Fruit fly (Drosophila melanogaster): ENCODE results near the gene CG8003.

Gene CG8003

DNA sequence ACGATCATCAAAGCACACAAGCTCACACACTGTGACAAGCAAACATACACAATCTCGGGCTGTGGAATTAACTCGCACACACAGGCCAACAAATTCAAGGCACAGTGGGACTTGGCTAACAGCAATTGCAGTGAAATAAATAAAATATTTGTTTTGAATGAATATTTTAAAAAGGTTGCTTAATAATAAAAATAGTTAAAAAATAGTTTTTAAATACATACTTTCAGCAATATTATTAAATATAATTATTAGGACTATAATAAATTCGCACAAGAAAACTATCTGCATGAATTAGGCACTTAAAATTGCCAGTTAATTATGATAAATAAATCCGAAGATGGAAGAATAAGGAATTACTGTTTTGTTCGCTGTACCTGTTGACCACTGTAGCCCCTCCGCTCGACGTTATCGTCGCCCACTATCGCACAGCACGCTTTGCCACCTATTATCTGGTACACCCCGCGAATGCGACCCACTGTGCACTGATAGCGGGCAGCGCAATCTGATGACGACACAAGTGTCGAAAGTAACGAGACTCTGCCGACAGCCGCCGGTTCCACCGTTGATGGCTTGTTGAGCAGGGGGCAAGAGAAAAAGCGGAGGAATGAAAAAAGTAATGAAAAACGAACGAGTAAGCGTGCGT is 21.6 kb downstream of the CG8003 start (continued):
- TF ChIP-seq grn (GFP tag; optimal IDR thresholded peaks at IDR 0.05) (peak; percentile 97), CG8290 (GFP tag; optimal IDR thresholded peaks at IDR 0.05) (peak; percentile 96), CG8290 (tag; optimal IDR thresholded peaks at IDR 0.05) (peak; percentile 80 to 92), shn (GFP tag; optimal IDR thresholded peaks at IDR 0.05) (peak; percentile 88), ATbp (GFP tag; optimal IDR thresholded peaks at IDR 0.05) (peak; percentile 96), unc-4 (GFP tag; IDR thresholded peaks at IDR 0.05; ENCODE audit: partially characterized antibody) (no peak), sim (GFP tag; IDR thresholded peaks at IDR 0.05) (peak; percentile 86), Six4 (GFP tag; optimal IDR thresholded peaks at IDR 0.05) (peak; percentile 97), row (GFP tag; IDR thresholded peaks at IDR 0.05) (peak; percentile 99), CrebB (tag; optimal IDR thresholded peaks at IDR 0.05) (peak; percentile 91), dm (GFP tag; optimal IDR thresholded peaks at IDR 0.05) (peak; percentile 69), CG17829 (tag; optimal IDR thresholded peaks at IDR 0.05) (peak; percentile 98), CG8765 (GFP tag; IDR thresholded peaks at IDR 0.05) (peak; percentile 84), MBD-R2 (GFP tag; IDR thresholded peaks at IDR 0.05) (peak; percentile 83), Doc3 (GFP tag; IDR thresholded peaks at IDR 0.05; ENCODE audit: partially characterized antibody) (0 out of 3 replicates have a peak, but pooled peaks have one; percentile 10), ase (GFP tag; IDR thresholded peaks at IDR 0.05) (peak; percentile 94), her (GFP tag; optimal IDR thresholded peaks at IDR 0.05) (peak; percentile 52), Hsf (GFP tag; optimal IDR thresholded peaks at IDR 0.05) (peak; percentile 93), vvl (GFP tag; IDR thresholded peaks at IDR 0.05) (peak; percentile 97), NC2β (GFP tag; optimal IDR thresholded peaks at IDR 0.05) (peak; percentile 61), Gsc (GFP tag; IDR thresholded peaks at IDR 0.05) (no peak; the same call in 1 of the 2 replicates), Fer1 (GFP tag; optimal IDR thresholded peaks at IDR 0.05) (peak; percentile 99), CG2712 (tag; optimal IDR thresholded peaks at IDR 0.05) (peak; percentile 99), Atf3 (GFP tag; optimal IDR thresholded peaks at IDR 0.05) (peak; percentile 77), danr (GFP tag; IDR thresholded peaks at IDR 0.05) (peak; percentile 97), caup (GFP tag; optimal IDR thresholded peaks at IDR 0.05; ENCODE audit: severe bottlenecking) (peak; percentile 98), ken (GFP tag; IDR thresholded peaks at IDR 0.05) (peak; percentile 90), pfk (GFP tag; optimal IDR thresholded peaks at IDR 0.05) (peak; percentile 28), CG6813 (GFP tag; optimal IDR thresholded peaks at IDR 0.05) (peak; percentile 97), CG12219 (GFP tag; optimal IDR thresholded peaks at IDR 0.05) (peak; percentile 96), CG18011 (GFP tag; optimal IDR thresholded peaks at IDR 0.05) (peak; percentile 89), CHES-1-like (GFP tag; optimal IDR thresholded peaks at IDR 0.05) (peak; percentile 72), sd (tag; optimal IDR thresholded peaks at IDR 0.05) (peak; percentile 96), CG3995 (GFP tag; optimal IDR thresholded peaks at IDR 0.05) (peak; percentile 78), Tbp (GFP tag; optimal IDR thresholded peaks at IDR 0.05) (no peak), Stat92E (GFP tag; optimal IDR thresholded peaks at IDR 0.05) (peak in 1 of 3 experiments; percentile 89), Mad (GFP tag; optimal IDR thresholded peaks at IDR 0.05) (peak; percentile 94), CG5953 (GFP tag; IDR thresholded peaks at IDR 0.05) (peak; percentile 92), Dek (tag; optimal IDR thresholded peaks at IDR 0.05) (peak; percentile 96), CG13424 (tag; optimal IDR thresholded peaks at IDR 0.05) (peak; percentile 99), bcd (GFP tag; optimal IDR thresholded peaks at IDR 0.05) (peak; percentile 99), CG10654 (GFP tag; optimal IDR thresholded peaks at IDR 0.05) (peak; percentile 96), CG4854 (GFP tag; optimal IDR thresholded peaks at IDR 0.05) (peak; percentile 85), sna (GFP tag; IDR thresholded peaks at IDR 0.05; ENCODE audit: partially characterized antibody) (no peak), gcm2 (GFP tag; optimal IDR thresholded peaks at IDR 0.05) (peak; percentile 91), CG7786 (GFP tag; optimal IDR thresholded peaks at IDR 0.05) (peak; percentile 84), fu2 (GFP tag; optimal IDR thresholded peaks at IDR 0.05) (peak; percentile 76), phol (tag; optimal IDR thresholded peaks at IDR 0.05) (peak; percentile 98), aop (GFP tag; IDR thresholded peaks at IDR 0.05) (peak; percentile 56; the same call in 1 of the 2 replicates), br (optimal IDR thresholded peaks at IDR 0.05) (no peak)

All from whole organism, embryonic.